Worm (Caenorhabditis elegans): ENCODE results near the gene fbxa-182.

fbxa-182 gene

ce11 chrII:2393821-2394220 lies 18.7 kb downstream of the fbxa-182 start, which contains the start of gene F16G10.11:
F16G10.11 (minus strand) TSS chrII:2393921.
- TF ChIP-seq him-1 (tag; optimal IDR thresholded peaks at IDR 0.05) (no peak), W03F9.2 (tag; optimal IDR thresholded peaks at IDR 0.05) (no peak), dao-5 (tag; optimal IDR thresholded peaks at IDR 0.05) (no peak)

DNA sequence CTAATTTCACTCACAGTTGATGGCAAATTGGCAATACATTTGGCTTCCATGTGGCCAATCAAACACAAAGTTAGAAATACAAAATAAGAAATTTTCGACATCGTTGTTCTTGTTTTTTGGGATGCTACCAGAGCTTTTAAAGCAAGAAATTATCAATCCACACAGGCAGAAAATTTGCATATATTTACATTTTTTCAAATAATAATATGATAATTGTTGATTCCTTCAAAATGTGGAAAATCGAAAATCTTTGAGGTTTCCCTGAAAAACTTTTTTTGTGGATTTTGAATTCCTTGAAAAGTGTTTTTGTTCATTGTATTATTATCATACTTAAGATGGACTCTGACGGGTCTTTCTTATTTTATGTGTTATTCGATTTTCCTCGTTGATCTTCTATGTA lies 21.7 kb downstream of the fbxa-182 start, which contains the start of gene F16G10.10:
Gene F16G10.10 (minus strand): TSS at position 101 of the 400 bp plus-strand sequence.
- TF ChIP-seq W03F9.2 (tag; optimal IDR thresholded peaks at IDR 0.05) (no peak), him-1 (tag; optimal IDR thresholded peaks at IDR 0.05) (no peak), dao-5 (tag; optimal IDR thresholded peaks at IDR 0.05) (no peak)

- TF ChIP-seq him-1 (tag; optimal IDR thresholded peaks at IDR 0.05), result no peak
- TF ChIP-seq W03F9.2 (tag; optimal IDR thresholded peaks at IDR 0.05), result no peak
- no peak for TF ChIP-seq dao-5 (tag; optimal IDR thresholded peaks at IDR 0.05)
Measured at ce11 chrII:2385495-2385894, 27.1 kb downstream of the fbxa-182 start, which contains the start of gene F16G10.9. F16G10.9 (minus strand) TSS chrII:2385595.

DNA sequence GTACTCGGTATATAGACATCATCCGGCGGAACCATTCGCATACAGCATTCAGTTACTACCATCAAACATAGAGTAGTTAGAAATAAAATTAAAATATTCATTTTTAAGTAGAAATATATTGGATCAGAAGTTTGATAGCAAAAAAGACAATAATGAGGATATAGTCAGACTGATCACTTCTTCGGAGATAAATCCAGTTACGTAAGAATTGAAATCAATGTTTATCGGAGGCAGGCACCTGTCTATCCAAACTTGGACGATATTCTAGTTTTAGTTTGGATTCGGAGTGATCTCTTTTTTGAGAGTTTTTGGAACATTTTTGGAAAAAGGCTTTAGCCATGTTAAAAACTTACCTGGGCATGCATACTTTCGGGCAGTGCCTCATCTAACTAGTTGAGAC lies 29.2 kb downstream of the fbxa-182 start, which contains the start of gene F16G10.8:
Gene F16G10.8 (minus strand): TSS at position 101 of the 400 bp plus-strand sequence.
- TF ChIP-seq dao-5 (tag; optimal IDR thresholded peaks at IDR 0.05) (no peak), W03F9.2 (tag; optimal IDR thresholded peaks at IDR 0.05) (no peak), him-1 (tag; optimal IDR thresholded peaks at IDR 0.05) (no peak)

DNA sequence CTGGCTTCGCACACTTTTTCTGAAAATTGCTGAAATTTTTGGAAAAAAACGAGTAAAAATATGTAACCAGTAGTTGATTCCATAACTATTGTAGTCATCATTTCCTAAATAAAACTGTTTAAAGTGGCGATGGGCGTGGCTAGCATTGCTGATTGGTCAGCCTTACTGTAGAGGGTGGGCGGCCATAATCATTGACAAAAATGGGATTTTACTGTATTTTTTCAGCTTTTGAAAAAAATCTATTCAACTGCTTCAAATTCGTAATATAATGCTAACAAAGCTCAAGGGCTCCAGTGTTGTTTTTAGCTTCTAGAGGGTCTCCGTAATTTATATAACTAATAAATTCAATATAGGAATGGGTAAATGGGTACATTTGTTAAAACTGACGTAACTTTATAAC lies 32.4 kb downstream of the fbxa-182 start, which contains the start of gene F16G10.7:
Gene F16G10.7 (minus strand): TSS at position 101 of the 400 bp plus-strand sequence.
- TF ChIP-seq dao-5 (tag; optimal IDR thresholded peaks at IDR 0.05) (no peak), him-1 (tag; optimal IDR thresholded peaks at IDR 0.05) (no peak)

ce11 chrII:2379673-2380072 lies 32.9 kb downstream of the fbxa-182 start:
- TF ChIP-seq him-1 (tag; optimal IDR thresholded peaks at IDR 0.05) (no peak), dao-5 (tag; optimal IDR thresholded peaks at IDR 0.05) (no peak), W03F9.2 (tag; optimal IDR thresholded peaks at IDR 0.05) (no peak)

DNA sequence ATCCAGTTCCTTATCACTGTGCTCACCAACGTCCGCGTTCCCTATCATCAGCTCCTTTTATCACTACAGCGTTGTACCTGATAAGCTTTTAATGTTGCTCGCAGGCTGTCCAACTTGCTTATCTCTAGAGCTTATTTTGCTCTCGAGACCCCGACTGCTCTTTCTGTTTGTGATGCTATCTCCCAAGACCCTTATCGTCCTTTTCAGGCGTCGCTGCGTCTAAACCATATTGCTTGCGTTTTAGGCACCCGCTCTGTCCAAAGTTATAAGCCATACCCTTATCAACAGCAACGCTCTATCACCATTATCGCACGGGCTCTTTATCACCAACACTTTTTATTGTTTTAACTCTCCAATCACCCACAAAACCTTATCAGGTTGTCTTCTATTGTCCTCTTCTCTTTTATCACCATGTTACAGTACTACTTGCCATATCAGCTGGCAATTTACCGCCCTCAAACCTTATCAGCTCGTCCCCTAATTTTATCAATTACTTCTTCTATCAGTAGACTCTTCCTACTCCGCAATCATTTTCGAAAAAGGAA lies 34.0 kb downstream of the fbxa-182 start:
- peak; percentile 18 for TF ChIP-seq W03F9.2 (tag; optimal IDR thresholded peaks at IDR 0.05)
- TF ChIP-seq dao-5 (tag; optimal IDR thresholded peaks at IDR 0.05), result no peak
- TF ChIP-seq him-1 (tag; optimal IDR thresholded peaks at IDR 0.05), result no peak

- TF ChIP-seq W03F9.2 (tag; optimal IDR thresholded peaks at IDR 0.05) (no peak), him-1 (tag; optimal IDR thresholded peaks at IDR 0.05) (no peak), dao-5 (tag; optimal IDR thresholded peaks at IDR 0.05) (no peak)
Measured at ce11 chrII:2377751-2378150, 34.8 kb downstream of the fbxa-182 start, which contains the start of gene F16G10.6. F16G10.6 (minus strand) TSS chrII:2377851.

DNA sequence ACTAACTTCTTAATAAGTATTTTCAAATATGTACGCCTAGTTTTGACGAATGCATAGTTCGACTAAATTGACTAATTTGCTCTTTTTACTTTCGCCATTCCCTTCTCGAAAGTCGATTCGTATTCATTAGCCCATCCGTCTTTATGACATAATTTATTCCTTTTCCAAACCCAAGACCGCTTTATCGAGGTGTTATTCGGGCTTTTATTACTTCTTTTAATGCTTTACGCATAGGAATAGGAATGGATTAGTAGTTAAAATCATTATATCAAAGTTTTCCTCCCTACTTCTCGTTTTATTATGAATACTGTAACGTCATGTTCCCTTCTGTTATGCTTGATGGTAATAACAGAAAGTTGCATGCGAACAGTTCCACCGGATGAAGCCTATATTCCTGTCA lies 37.6 kb downstream of the fbxa-182 start, which contains the start of gene F16G10.2:
Gene F16G10.2 (plus strand): TSS at position 301 of the 400 bp plus-strand sequence.
- TF ChIP-seq dao-5 (tag; optimal IDR thresholded peaks at IDR 0.05) (no peak), W03F9.2 (tag; optimal IDR thresholded peaks at IDR 0.05) (no peak), him-1 (tag; optimal IDR thresholded peaks at IDR 0.05) (no peak)

DNA sequence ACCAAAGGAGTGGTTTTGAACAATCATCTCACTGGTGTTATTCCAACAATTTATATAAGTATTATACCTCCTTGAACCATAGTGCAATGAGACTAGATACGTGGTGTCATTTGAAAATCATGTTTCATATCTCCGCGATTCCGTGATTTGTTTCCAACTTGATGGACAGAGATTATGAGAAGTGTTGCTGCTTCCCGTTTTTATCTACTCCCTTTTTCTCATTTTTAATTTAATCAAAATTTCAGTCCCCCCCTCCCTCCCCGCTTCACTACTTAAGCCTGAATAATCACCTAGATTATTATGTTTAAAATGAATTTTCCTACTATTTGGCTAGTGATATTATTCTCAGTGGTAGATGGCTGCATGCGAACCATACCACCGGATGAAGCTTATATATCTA lies 40.5 kb downstream of the fbxa-182 start, which contains the start of gene F16G10.3:
Gene F16G10.3 (plus strand): TSS at position 301 of the 400 bp plus-strand sequence.
- TF ChIP-seq him-1 (tag; optimal IDR thresholded peaks at IDR 0.05) (no peak), dao-5 (tag; optimal IDR thresholded peaks at IDR 0.05) (no peak), W03F9.2 (tag; optimal IDR thresholded peaks at IDR 0.05) (no peak)

DNA sequence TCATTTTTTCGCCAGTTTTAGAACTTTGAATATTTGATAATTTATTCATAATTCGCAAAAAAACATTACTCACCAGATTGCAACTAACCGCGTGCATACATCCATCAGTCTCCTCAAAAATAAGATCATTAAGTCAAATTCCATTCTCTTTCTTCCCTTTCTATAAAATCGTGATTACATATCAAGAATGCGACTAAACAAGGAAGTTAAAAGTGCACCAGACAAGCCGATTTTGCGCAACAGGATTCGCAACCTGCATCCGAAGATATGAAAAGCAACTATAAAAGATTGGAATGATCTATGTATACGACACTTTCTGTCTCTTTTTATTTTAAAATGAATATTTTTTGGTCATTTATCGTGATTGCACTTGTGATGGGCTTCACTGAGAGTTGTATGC lies 43.6 kb downstream of the fbxa-182 start, which contains the start of gene hpo-25:
Gene hpo-25 (plus strand): TSS at position 301 of the 400 bp plus-strand sequence.
- TF ChIP-seq dao-5 (tag; optimal IDR thresholded peaks at IDR 0.05), result no peak
- no peak for TF ChIP-seq him-1 (tag; optimal IDR thresholded peaks at IDR 0.05)
- TF ChIP-seq W03F9.2 (tag; optimal IDR thresholded peaks at IDR 0.05), result no peak

DNA sequence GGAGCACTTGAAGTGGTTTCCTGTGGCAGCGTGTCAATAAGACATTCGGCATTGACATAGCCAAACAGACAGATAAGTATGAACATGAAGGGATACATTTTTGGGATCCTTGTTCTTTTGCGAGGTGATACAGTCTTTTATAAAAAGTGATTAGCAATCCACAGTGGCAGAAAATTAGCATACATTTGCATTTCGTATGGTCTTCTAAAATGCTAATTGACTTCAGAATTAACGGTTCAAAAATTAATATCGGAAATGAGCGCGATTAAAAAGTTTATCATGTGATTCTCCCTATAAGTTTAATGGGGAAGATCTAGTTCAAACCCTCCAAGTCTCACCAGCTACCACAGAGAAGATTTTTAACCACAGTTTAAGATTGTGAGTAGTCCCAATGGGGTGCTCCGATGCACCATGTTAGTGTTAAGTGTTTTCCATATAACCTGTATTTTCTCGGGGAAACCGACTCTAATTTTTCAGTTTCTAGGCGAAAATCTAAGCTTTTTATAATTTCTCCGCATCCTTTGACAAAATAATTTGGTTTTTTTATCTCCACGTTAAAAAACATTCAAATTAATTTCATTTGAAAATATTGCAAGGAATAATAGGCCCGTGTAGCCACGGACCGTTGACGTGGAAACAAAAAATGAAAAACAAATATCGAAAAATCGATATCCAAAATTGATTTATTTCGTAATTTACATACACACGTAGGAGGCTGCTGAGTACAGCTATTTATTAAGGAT lies 45.8 kb downstream of the fbxa-182 start, which contains the start of the genes F43C11.12 and F16G10.5:
Gene F43C11.12 (minus strand): TSS at position 101 of the 743 bp plus-strand sequence.
Gene F16G10.5 (plus strand): TSS at position 693 of the 743 bp plus-strand sequence.
- no peak for TF ChIP-seq dao-5 (tag; optimal IDR thresholded peaks at IDR 0.05)
- TF ChIP-seq W03F9.2 (tag; optimal IDR thresholded peaks at IDR 0.05), result no peak
- no peak for TF ChIP-seq him-1 (tag; optimal IDR thresholded peaks at IDR 0.05)

- no peak for TF ChIP-seq W03F9.2 (tag; optimal IDR thresholded peaks at IDR 0.05)
- no peak for TF ChIP-seq him-1 (tag; optimal IDR thresholded peaks at IDR 0.05)
- TF ChIP-seq dao-5 (tag; optimal IDR thresholded peaks at IDR 0.05), result no peak
Measured at ce11 chrII:2363673-2364072, 48.9 kb downstream of the fbxa-182 start, which contains the start of gene F43C11.11. F43C11.11 (minus strand) TSS chrII:2363773.

ce11 chrII:2359965-2360364 lies 52.6 kb downstream of the fbxa-182 start, which contains the start of gene F43C11.16:
F43C11.16 (minus strand) TSS chrII:2360065.
- TF ChIP-seq W03F9.2 (tag; optimal IDR thresholded peaks at IDR 0.05) (no peak), dao-5 (tag; optimal IDR thresholded peaks at IDR 0.05) (no peak), him-1 (tag; optimal IDR thresholded peaks at IDR 0.05) (no peak)
